Worm (Caenorhabditis elegans) whole organism, L2 larva: ENCODE results near the gene gly-8.

Source experiments
- C34F6.9 ChIP-seq: fragments of 150-350 bp; optimal IDR thresholded peaks from 2 replicates; lab custom pipeline; 2014; ENCODE audit warnings: missing biosample characterization, missing genetic modification characterization
- F13H6.1 ChIP-seq: sonication (generic microtip); optimal IDR thresholded peaks from 2 replicates; lab custom pipeline; 2016; ENCODE audit warnings: missing genetic modification characterization, missing compliant biosample characterization
- R02D3.7 ChIP-seq: fragments of 150-350 bp; optimal IDR thresholded peaks from 2 replicates; lab custom pipeline; 2014; ENCODE audit warnings: missing biosample characterization, missing genetic modification characterization
- Y55F3AM.14 ChIP-seq: fragments of 200-800 bp; sonication (Bioruptor generic); optimal IDR thresholded peaks from 2 replicates; lab custom pipeline; 2018; ENCODE audit warnings: mild to moderate bottlenecking, missing genetic modification characterization, missing compliant biosample characterization
- ZK546.5 ChIP-seq: sonication (generic microtip); optimal IDR thresholded peaks from 2 replicates; lab custom pipeline; 2017; ENCODE audit warnings: missing biosample characterization, missing genetic modification characterization
- alr-1 ChIP-seq: fragments of 150-350 bp; optimal IDR thresholded peaks from 2 replicates; lab custom pipeline; 2014; ENCODE audit warnings: missing biosample characterization, missing genetic modification characterization
- aly-2 ChIP-seq: fragments of 150-350 bp; optimal IDR thresholded peaks from 2 replicates; lab custom pipeline; 2014; ENCODE audit warnings: missing biosample characterization, missing genetic modification characterization
- ama-1 ChIP-seq: fragments of 150-350 bp; optimal IDR thresholded peaks from 2 replicates; lab custom pipeline; 2018; ENCODE audit warnings: inconsistent platforms
- blmp-1 ChIP-seq: sonication (generic microtip); optimal IDR thresholded peaks from 2 replicates; lab custom pipeline; 2017; ENCODE audit warnings: missing genetic modification characterization, mild to moderate bottlenecking, missing compliant biosample characterization, antibody characterized with exemption, moderate library complexity; ENCODE audit not compliant: insufficient read depth
- ceh-16 ChIP-seq: fragments of 150-350 bp; optimal IDR thresholded peaks from 2 replicates; lab custom pipeline; 2014; ENCODE audit warnings: missing biosample characterization, missing genetic modification characterization
- ceh-82 ChIP-seq: fragments of 150-350 bp; optimal IDR thresholded peaks from 2 replicates; lab custom pipeline; 2014; ENCODE audit warnings: missing biosample characterization, missing genetic modification characterization
- crh-2 ChIP-seq: sonication (generic microtip); optimal IDR thresholded peaks from 2 replicates; lab custom pipeline; 2017; ENCODE audit warnings: missing biosample characterization, missing genetic modification characterization
- dmd-4 ChIP-seq: sonication (generic microtip); optimal IDR thresholded peaks from 2 replicates; lab custom pipeline; 2017; ENCODE audit warnings: missing biosample characterization, missing genetic modification characterization
- egl-27 ChIP-seq: sonication (generic microtip); optimal IDR thresholded peaks from 3 replicates; lab custom pipeline; 2017; ENCODE audit warnings: missing biosample characterization, missing genetic modification reagents, missing genetic modification characterization
- elt-1 ChIP-seq: fragments of 150-350 bp; optimal IDR thresholded peaks from 2 replicates; lab custom pipeline; 2014; ENCODE audit warnings: missing biosample characterization, missing genetic modification characterization
- elt-3 ChIP-seq: sonication (generic microtip); optimal IDR thresholded peaks from 2 replicates; lab custom pipeline; 2017; ENCODE audit warnings: missing biosample characterization, missing genetic modification characterization
- fos-1 ChIP-seq: fragments of 150-350 bp; optimal IDR thresholded peaks from 2 replicates; lab custom pipeline; 2014; ENCODE audit warnings: missing biosample characterization, missing genetic modification characterization
- gmeb-1 ChIP-seq: fragments of 150-350 bp; optimal IDR thresholded peaks from 2 replicates; lab custom pipeline; 2014; ENCODE audit warnings: missing biosample characterization, missing genetic modification characterization
- lin-11 ChIP-seq: fragments of 150-350 bp; sonication (generic microtip); optimal IDR thresholded peaks from 2 replicates; lab custom pipeline; 2014; ENCODE audit warnings: missing biosample characterization, missing genetic modification characterization, inconsistent platforms, mixed read lengths
- lin-13 ChIP-seq: fragments of 150-350 bp; optimal IDR thresholded peaks from 2 replicates; lab custom pipeline; 2014; ENCODE audit warnings: missing biosample characterization, missing genetic modification reagents, missing genetic modification characterization
- lin-39 ChIP-seq: fragments of 150-350 bp; optimal IDR thresholded peaks from 2 replicates; lab custom pipeline; 2014; ENCODE audit warnings: missing biosample characterization, missing genetic modification reagents, missing genetic modification characterization
- lsy-2 ChIP-seq, 2 experiments: fragments of 150-350 bp in 1 of 2; sonication (generic microtip) in 1 of 2; optimal IDR thresholded peaks; 2 replicates each; lab custom pipeline; 2014 to 2017; ENCODE audit warnings: missing biosample characterization in 2 of 2, missing genetic modification characterization in 2 of 2
- mab-5 ChIP-seq: fragments of 150-350 bp; optimal IDR thresholded peaks from 2 replicates; lab custom pipeline; 2014; ENCODE audit warnings: missing biosample characterization, missing genetic modification characterization
- mbf-1 ChIP-seq: sonication (generic microtip); optimal IDR thresholded peaks from 2 replicates; lab custom pipeline; 2017; ENCODE audit warnings: missing biosample characterization, missing genetic modification characterization
- mdl-1 ChIP-seq, 2 experiments: fragments of 150-350 bp in 1 of 2; sonication (generic microtip) in 1 of 2; optimal IDR thresholded peaks; 2 replicates each; lab custom pipeline; 2017; ENCODE audit warnings: missing biosample characterization in 2 of 2, missing genetic modification characterization in 2 of 2
- nhr-10 ChIP-seq: sonication (generic microtip); optimal IDR thresholded peaks from 2 replicates; lab custom pipeline; 2017; ENCODE audit warnings: missing biosample characterization, missing genetic modification characterization
- nhr-11 ChIP-seq: fragments of 150-350 bp; optimal IDR thresholded peaks from 2 replicates; lab custom pipeline; 2014; ENCODE audit warnings: missing biosample characterization, missing genetic modification characterization
- nhr-12 ChIP-seq: fragments of 150-350 bp; optimal IDR thresholded peaks from 2 replicates; lab custom pipeline; 2014; ENCODE audit warnings: missing biosample characterization, missing genetic modification characterization
- nhr-129 ChIP-seq: fragments of 150-350 bp; optimal IDR thresholded peaks from 2 replicates; lab custom pipeline; 2014; ENCODE audit warnings: missing biosample characterization, missing genetic modification characterization
- nhr-21 ChIP-seq: fragments of 150-350 bp; optimal IDR thresholded peaks from 2 replicates; lab custom pipeline; 2014; ENCODE audit warnings: missing biosample characterization, missing genetic modification characterization
- nhr-23 ChIP-seq: fragments of 150-350 bp; optimal IDR thresholded peaks from 2 replicates; lab custom pipeline; 2014; ENCODE audit warnings: missing biosample characterization, missing genetic modification reagents, missing genetic modification characterization
- nhr-237 ChIP-seq: fragments of 150-350 bp; optimal IDR thresholded peaks from 2 replicates; lab custom pipeline; 2014; ENCODE audit warnings: missing biosample characterization, missing genetic modification characterization
- nhr-25 ChIP-seq: fragments of 150-350 bp; sonication (generic microtip); optimal IDR thresholded peaks from 3 replicates; lab custom pipeline; 2014; ENCODE audit warnings: missing biosample characterization, missing genetic modification characterization
- nhr-6 ChIP-seq: fragments of 150-350 bp; optimal IDR thresholded peaks from 2 replicates; lab custom pipeline; 2014; ENCODE audit warnings: missing biosample characterization, missing genetic modification characterization
- nhr-77 ChIP-seq: fragments of 150-350 bp; optimal IDR thresholded peaks from 2 replicates; lab custom pipeline; 2014; ENCODE audit warnings: missing biosample characterization, missing genetic modification characterization
- peb-1 ChIP-seq: fragments of 150-350 bp; optimal IDR thresholded peaks from 2 replicates; lab custom pipeline; 2014; ENCODE audit warnings: missing biosample characterization, missing genetic modification characterization
- sem-4 ChIP-seq: fragments of 150-350 bp; optimal IDR thresholded peaks from 2 replicates; lab custom pipeline; 2014; ENCODE audit warnings: missing biosample characterization, missing genetic modification reagents, missing genetic modification characterization
- skn-1 ChIP-seq: sonication (generic microtip); optimal IDR thresholded peaks from 2 replicates; lab custom pipeline; 2017; ENCODE audit warnings: missing biosample characterization, missing genetic modification characterization
- sma-3 ChIP-seq: sonication (generic microtip); optimal IDR thresholded peaks from 2 replicates; lab custom pipeline; 2016; ENCODE audit warnings: missing genetic modification reagents, missing genetic modification characterization, missing compliant biosample characterization
- sma-9 ChIP-seq, 2 experiments: fragments of 150-350 bp in 1 of 2; sonication (generic microtip) in 1 of 2; optimal IDR thresholded peaks; 2 replicates each; lab custom pipeline; 2014 to 2016; ENCODE audit warnings: missing genetic modification characterization in 2 of 2, mild to moderate bottlenecking in 1 of 2, missing biosample characterization in 1 of 2, missing compliant biosample characterization in 1 of 2, missing genetic modification reagents in 1 of 2, moderate library complexity in 1 of 2
- snpc-4 ChIP-seq: fragments of 150-350 bp; optimal IDR thresholded peaks from 2 replicates; lab custom pipeline; 2014; ENCODE audit warnings: missing biosample characterization, missing genetic modification characterization
- unc-39 ChIP-seq: fragments of 150-350 bp; optimal IDR thresholded peaks from 2 replicates; lab custom pipeline; 2014; ENCODE audit warnings: missing biosample characterization, missing genetic modification characterization
- unc-55 ChIP-seq: fragments of 150-350 bp; sonication (generic microtip); optimal IDR thresholded peaks from 3 replicates; lab custom pipeline; 2014; ENCODE audit warnings: missing biosample characterization, missing genetic modification reagents, missing genetic modification characterization
- unc-62 ChIP-seq: fragments of 150-350 bp; optimal IDR thresholded peaks from 2 replicates; lab custom pipeline; 2014; ENCODE audit warnings: missing biosample characterization, missing genetic modification reagents, missing genetic modification characterization
- zag-1 ChIP-seq: fragments of 150-350 bp; optimal IDR thresholded peaks from 2 replicates; lab custom pipeline; 2014; ENCODE audit warnings: missing biosample characterization, missing genetic modification characterization
- ztf-1 ChIP-seq: fragments of 200-800 bp; sonication (Bioruptor generic); conservative IDR thresholded peaks from 2 replicates; pipeline ENCODE4 v1.3.6; 2022; ENCODE audit warnings: missing genetic modification characterization, missing compliant biosample characterization
- ztf-11 ChIP-seq: sonication (generic microtip); optimal IDR thresholded peaks from 2 replicates; lab custom pipeline; 2017; ENCODE audit warnings: missing biosample characterization, missing genetic modification characterization
- ztf-4 ChIP-seq: fragments of 150-350 bp; optimal IDR thresholded peaks from 2 replicates; lab custom pipeline; 2014; ENCODE audit warnings: missing biosample characterization, missing genetic modification characterization

gly-8 gene

DNA sequence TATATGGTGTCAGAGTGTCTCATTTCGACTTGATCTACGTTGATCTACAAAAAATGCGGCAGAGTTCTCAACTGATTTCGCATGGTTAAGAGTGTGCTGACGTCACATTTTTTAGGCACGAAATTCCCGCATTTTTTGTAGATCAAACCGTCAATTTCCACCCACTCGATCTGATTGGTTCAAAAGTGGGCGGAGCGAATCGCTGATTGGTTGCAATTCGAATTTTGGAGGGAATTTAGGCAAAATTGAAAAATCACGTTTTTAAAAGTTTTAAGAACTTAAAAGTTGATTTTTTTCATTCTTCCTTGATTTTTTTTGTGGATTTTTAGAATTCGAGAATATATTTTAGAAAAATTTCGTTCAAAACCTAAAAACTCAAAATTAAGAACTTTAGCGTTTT is 31.3 kb downstream of the gly-8 start:
- TF ChIP-seq skn-1: no peak
- TF ChIP-seq mbf-1 (tag; lab: Kevin White, UChicago): no peak
- no peak for TF ChIP-seq sem-4
- no peak for TF ChIP-seq crh-2 (tag; lab: Kevin White, UChicago)
- no peak for TF ChIP-seq nhr-25 (tag; lab: Kevin White, UChicago)
- TF ChIP-seq lsy-2 (tag; optimal IDR thresholded peaks at IDR 0.05; lab: Kevin White, UChicago): no peak
- no peak for TF ChIP-seq elt-3 (tag; lab: Kevin White, UChicago)
- no peak for TF ChIP-seq Y55F3AM.14
- TF ChIP-seq nhr-11 (tag; lab: Kevin White, UChicago): no peak
- no peak for TF ChIP-seq lin-11 (tag; lab: Kevin White, UChicago)
- no peak for TF ChIP-seq ceh-16 (tag; lab: Kevin White, UChicago)
- no peak for TF ChIP-seq nhr-12 (tag; lab: Kevin White, UChicago)
- TF ChIP-seq nhr-6 (tag; lab: Kevin White, UChicago): no peak
- TF ChIP-seq ceh-82 (tag; lab: Kevin White, UChicago): no peak
- no peak for TF ChIP-seq egl-27 (tag; lab: Kevin White, UChicago)
- TF ChIP-seq dmd-4 (tag; lab: Kevin White, UChicago): no peak
- TF ChIP-seq snpc-4 (tag; lab: Kevin White, UChicago): no peak
- no peak for TF ChIP-seq ZK546.5 (tag; lab: Kevin White, UChicago)
- no peak for TF ChIP-seq unc-39 (tag; lab: Kevin White, UChicago)
- TF ChIP-seq nhr-129 (tag; lab: Kevin White, UChicago): no peak

DNA sequence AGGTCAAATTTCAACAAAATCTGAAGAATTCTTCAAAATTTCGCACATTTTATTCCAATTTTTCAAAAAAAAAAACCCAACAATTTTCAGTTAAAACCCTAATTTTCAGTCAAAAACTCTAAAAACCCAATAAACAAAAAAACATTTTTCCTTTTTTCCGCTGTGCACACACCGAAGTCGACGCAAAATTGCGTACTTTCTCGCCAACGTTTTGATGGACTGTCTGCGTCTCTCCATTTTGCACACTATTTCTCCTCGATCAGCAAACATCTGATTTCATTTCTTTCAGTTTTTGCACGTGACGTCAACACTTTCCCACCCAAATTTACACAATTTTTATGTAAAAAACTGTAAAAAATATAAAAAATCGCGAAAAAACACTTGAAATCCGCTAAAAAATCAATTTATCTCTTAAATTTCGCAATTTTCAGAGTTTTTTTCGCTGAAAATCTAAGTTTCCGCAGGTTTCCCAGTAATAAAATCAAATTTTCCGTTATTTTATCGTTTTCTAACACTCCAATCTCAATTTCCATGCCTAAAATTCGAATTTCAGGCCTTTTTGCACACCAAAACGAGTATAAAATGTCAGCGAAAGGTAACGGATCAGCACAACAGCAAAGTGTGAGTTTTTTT is 32.3 kb downstream of the gly-8 start, which contains the start of gene crh-1:
crh-1 (plus strand) TSS at position 583 of the 633 bp plus-strand sequence.
- TF ChIP-seq ama-1 (lab: Kevin White, UChicago) (no peak), nhr-21 (tag; lab: Kevin White, UChicago) (peak; percentile 46), gmeb-1 (peak; percentile 86), alr-1 (tag; lab: Kevin White, UChicago) (no peak), sem-4 (peak; percentile 90), nhr-11 (tag; lab: Kevin White, UChicago) (no peak), lin-39 (tag; lab: Kevin White, UChicago) (no peak), nhr-23 (tag; lab: Kevin White, UChicago) (no peak), ZK546.5 (tag; lab: Kevin White, UChicago) (no peak), unc-55 (GFP tag; lab: Kevin White, UChicago) (peak; percentile 75), nhr-25 (tag; lab: Kevin White, UChicago) (peak; percentile 80), skn-1 (no peak), mbf-1 (tag; lab: Kevin White, UChicago) (no peak), lin-11 (tag; lab: Kevin White, UChicago) (peak; percentile 21), blmp-1 (tag; lab: Kevin White, UChicago) (peak; percentile 33), sma-3 (peak; percentile 60), egl-27 (tag; lab: Kevin White, UChicago) (peak; percentile 66), R02D3.7 (tag; lab: Kevin White, UChicago) (no peak), ztf-4 (tag; lab: Kevin White, UChicago) (peak; percentile 68), ztf-1 (GFP tag; lab: Robert Waterston, UW) (no peak), nhr-6 (tag; lab: Kevin White, UChicago) (peak; percentile 73), zag-1 (tag; lab: Kevin White, UChicago) (peak; percentile 30), mab-5 (tag; lab: Kevin White, UChicago) (peak; percentile 78), mdl-1 (tag; optimal IDR thresholded peaks at IDR 0.05; lab: Kevin White, UChicago) (peak in 1 of 2 experiments; percentile 56), nhr-129 (tag; lab: Kevin White, UChicago) (peak; percentile 69), elt-3 (tag; lab: Kevin White, UChicago) (no peak), nhr-237 (tag; lab: Kevin White, UChicago) (no peak), ceh-16 (tag; lab: Kevin White, UChicago) (no peak), F13H6.1 (tag; lab: Kevin White, UChicago) (peak; percentile 76), Y55F3AM.14 (no peak), nhr-10 (tag; lab: Kevin White, UChicago) (peak; percentile 71), nhr-12 (tag; lab: Kevin White, UChicago) (no peak), lsy-2 (tag; optimal IDR thresholded peaks at IDR 0.05; lab: Kevin White, UChicago) (peak; percentile 76 to 89), aly-2 (tag; lab: Kevin White, UChicago) (no peak), fos-1 (tag; lab: Kevin White, UChicago) (peak; percentile 45), lin-13 (GFP tag; lab: Kevin White, UChicago) (peak; percentile 78), C34F6.9 (tag; lab: Kevin White, UChicago) (peak; percentile 91), elt-1 (tag; lab: Kevin White, UChicago) (no peak), peb-1 (no peak), crh-2 (tag; lab: Kevin White, UChicago) (peak; percentile 89), nhr-77 (tag; lab: Kevin White, UChicago) (no peak), ztf-11 (tag; lab: Kevin White, UChicago) (no peak), unc-62 (GFP tag; lab: Kevin White, UChicago) (no peak), unc-39 (tag; lab: Kevin White, UChicago) (no peak), ceh-82 (tag; lab: Kevin White, UChicago) (peak; percentile 23), dmd-4 (tag; lab: Kevin White, UChicago) (no peak), snpc-4 (tag; lab: Kevin White, UChicago) (peak; percentile 46), sma-9 (GFP tag; optimal IDR thresholded peaks at IDR 0.05; lab: Kevin White, UChicago) (peak; percentile 84), sma-9 (tag; optimal IDR thresholded peaks at IDR 0.05; lab: Kevin White, UChicago) (no peak)
